Worm (Caenorhabditis elegans) whole organism, late embryonic: ENCODE data around the gene ZK180.5.

Experiments used
- F13H6.1 ChIP-seq: sonication (generic microtip); optimal IDR thresholded peaks from 2 replicates; lab custom pipeline; 2016; ENCODE audit warnings: missing genetic modification characterization, missing compliant biosample characterization
- K09A11.1 ChIP-seq: sonication (generic microtip); optimal IDR thresholded peaks from 2 replicates; lab custom pipeline; 2017; ENCODE audit warnings: antibody characterized with exemption, mild to moderate bottlenecking, missing genetic modification characterization, missing compliant biosample characterization; ENCODE audit not compliant: insufficient read depth
- ceh-6 ChIP-seq: fragments of 200-800 bp; sonication (Bioruptor generic); optimal IDR thresholded peaks from 2 replicates; lab custom pipeline; 2018; ENCODE audit warnings: mild to moderate bottlenecking, missing genetic modification characterization, missing compliant biosample characterization
- elt-2 ChIP-seq: sonication (generic microtip); optimal IDR thresholded peaks from 2 replicates; lab custom pipeline; 2016; ENCODE audit warnings: missing genetic modification reagents, missing genetic modification characterization, missing compliant biosample characterization
- eyg-1 ChIP-seq: sonication (generic microtip); optimal IDR thresholded peaks from 2 replicates; lab custom pipeline; 2016; ENCODE audit warnings: missing genotype, missing genetic modification characterization, missing compliant biosample characterization
- hlh-13 ChIP-seq: fragments of 200-800 bp; sonication (Bioruptor generic); optimal IDR thresholded peaks from 2 replicates; lab custom pipeline; 2018; ENCODE audit warnings: mild to moderate bottlenecking, missing genetic modification characterization, missing compliant biosample characterization
- lim-6 ChIP-seq: sonication (generic microtip); optimal IDR thresholded peaks from 2 replicates; lab custom pipeline; 2016; ENCODE audit warnings: missing genetic modification characterization, missing compliant biosample characterization
- nhr-11 ChIP-seq: fragments of 150-350 bp; optimal IDR thresholded peaks from 2 replicates; lab custom pipeline; 2014; ENCODE audit warnings: missing biosample characterization, missing genetic modification characterization
- npax-4 ChIP-seq: sonication (generic microtip); optimal IDR thresholded peaks from 2 replicates; lab custom pipeline; 2016; ENCODE audit warnings: missing genetic modification characterization, missing compliant biosample characterization
- pag-3 ChIP-seq: sonication (generic microtip); optimal IDR thresholded peaks from 2 replicates; lab custom pipeline; 2016; ENCODE audit warnings: missing compliant biosample characterization, missing genetic modification characterization, borderline replicate concordance
- pha-2 ChIP-seq: sonication (generic microtip); optimal IDR thresholded peaks from 2 replicates; lab custom pipeline; 2017; ENCODE audit warnings: mild to moderate bottlenecking, missing genetic modification characterization, missing compliant biosample characterization
- zip-5 ChIP-seq: sonication (generic microtip); optimal IDR thresholded peaks from 2 replicates; lab custom pipeline; 2016; ENCODE audit warnings: missing genetic modification characterization, missing compliant biosample characterization

DNA sequence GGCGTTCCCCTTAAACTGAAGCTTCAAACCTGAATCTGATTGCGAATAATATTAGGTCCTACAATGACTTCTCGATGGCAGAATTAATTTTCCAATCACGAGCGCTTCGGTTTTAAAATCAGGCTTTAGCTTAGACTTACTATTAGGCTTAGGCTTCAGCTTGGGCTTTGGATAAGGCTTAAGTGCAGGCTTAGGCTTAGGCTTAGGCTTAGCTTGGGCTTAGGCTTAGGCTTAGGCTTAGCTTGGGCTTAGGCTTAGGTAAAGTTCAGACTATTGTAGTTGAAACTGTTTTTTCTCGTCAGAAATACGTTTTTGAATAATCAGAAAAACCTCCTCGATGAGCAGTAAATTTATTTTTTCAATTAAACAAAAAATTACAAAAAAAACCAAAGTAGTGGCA is 9.8 kb upstream of the ZK180.5 start:
- no peak for TF ChIP-seq hlh-13 (GFP tag; lab: Kevin White, UChicago)
- no peak for TF ChIP-seq npax-4
- TF ChIP-seq ceh-6 (GFP tag; lab: Kevin White, UChicago), result no peak
- TF ChIP-seq eyg-1 (tag; lab: Kevin White, UChicago), result no peak
- TF ChIP-seq elt-2 (tag; lab: Kevin White, UChicago), result no peak
- no peak for TF ChIP-seq pha-2
- no peak for TF ChIP-seq K09A11.1 (tag; lab: Kevin White, UChicago)
- TF ChIP-seq F13H6.1 (tag; lab: Kevin White, UChicago), result no peak
- no peak for TF ChIP-seq lim-6 (tag; lab: Kevin White, UChicago)
- TF ChIP-seq pag-3 (tag; lab: Kevin White, UChicago), result no peak
- TF ChIP-seq nhr-11 (tag; lab: Kevin White, UChicago), result no peak
- TF ChIP-seq zip-5 (tag; lab: Kevin White, UChicago), result no peak
